Worm (Caenorhabditis elegans) whole organism, young adult: ENCODE measurements around the gene cdc-73.

Experiments used
- ama-1 ChIP-seq, 3 experiments: fragments of 150-350 bp in 1 of 3; sonication (generic microtip) in 2 of 3; optimal IDR thresholded peaks; 2 replicates each; lab custom pipeline; 2014 to 2018; ENCODE audit warnings: missing biosample characterization in 2 of 3, missing genetic modification characterization in 2 of 3, missing genetic modification reagents in 2 of 3
- nhr-90 ChIP-seq: sonication (generic microtip); optimal IDR thresholded peaks from 2 replicates; lab custom pipeline; 2016; ENCODE audit warnings: missing genotype, mild to moderate bottlenecking, missing genetic modification characterization, missing compliant biosample characterization
- zfh-2 ChIP-seq: fragments of 200-800 bp; sonication (Bioruptor generic); conservative IDR thresholded peaks from 2 replicates; pipeline ENCODE4 v1.3.6; 2022; ENCODE audit warnings: missing genetic modification reagents, missing genetic modification characterization, missing compliant biosample characterization

DNA sequence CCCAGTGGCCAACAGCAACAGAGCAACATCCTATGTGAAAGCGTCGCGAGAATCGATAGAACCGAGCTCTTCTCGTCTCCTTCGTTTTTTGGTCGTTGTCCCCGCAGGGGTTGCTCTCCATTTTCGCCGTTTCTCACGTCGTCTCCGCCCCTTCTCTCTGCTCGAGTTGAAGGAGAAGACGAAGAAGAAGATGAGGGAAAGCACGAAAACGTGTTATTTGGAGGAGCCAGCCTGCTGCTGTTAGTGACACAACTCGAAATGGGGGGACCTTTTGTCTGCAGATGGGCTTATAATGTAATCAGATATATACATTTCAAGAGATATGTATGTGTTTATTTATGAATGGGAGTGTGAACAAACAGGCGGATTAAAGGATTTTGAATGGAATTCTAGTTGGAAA is 34.7 kb upstream of the cdc-73 start, which contains the start of gene W02C12.2:
- TF ChIP-seq zfh-2 (GFP tag; lab: Robert Waterston, UW) (peak; percentile 53; the same call in 1 of the 2 replicates), nhr-90 (no peak), ama-1 (optimal IDR thresholded peaks at IDR 0.05; lab: Kevin White, UChicago) (no peak), ama-1 (GFP tag; optimal IDR thresholded peaks at IDR 0.05; lab: Kevin White, UChicago) (no peak)
